Worm (Caenorhabditis elegans) whole organism, dauer: ENCODE measurements around the gene Y20C6A.4.
"Not testable (repeated sequence)": the region's sequence is repeated elsewhere in the genome, so short reads cannot be mapped to it uniquely, and the experiment has no call there.

ENCODE experiments used
- unc-62 ChIP-seq: sonication (generic microtip); optimal IDR thresholded peaks from 2 replicates; lab custom pipeline; 2017; ENCODE audit warnings: missing biosample characterization, missing genetic modification reagents, missing genetic modification characterization

The Y20C6A.4 gene

ce11 chrV:17379932-17380331 lies at the start of gene Y20C6A.4:
TSS of gene Y20C6A.4 (plus strand) at chrV:17380232.
- TF ChIP-seq unc-62 (GFP tag; lab: Kevin White, UChicago): no peak

DNA sequence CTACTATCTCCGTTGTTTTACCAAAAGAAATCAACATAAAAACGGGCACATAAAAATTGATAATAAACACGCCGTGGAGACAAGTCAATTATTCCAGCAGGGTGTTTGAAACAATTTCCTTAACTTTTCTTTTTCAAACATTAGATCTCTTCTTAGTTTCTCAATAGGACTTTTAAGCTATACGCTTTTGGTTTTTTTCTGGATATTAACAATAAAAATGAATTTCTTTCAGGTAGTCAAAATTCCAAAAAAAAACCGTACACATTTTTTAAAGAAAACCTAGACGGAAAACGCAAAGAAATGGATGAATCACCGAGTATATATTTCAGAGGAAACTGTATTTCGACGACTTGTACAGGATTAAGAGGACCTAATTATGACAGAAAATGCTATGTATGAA lies 48.7 kb upstream of the Y20C6A.4 start, which contains the start of gene fbxa-185:
TSS of gene fbxa-185 (plus strand) at position 301 of the 400 bp plus-strand sequence.
- no peak for TF ChIP-seq unc-62 (GFP tag; lab: Kevin White, UChicago)

DNA sequence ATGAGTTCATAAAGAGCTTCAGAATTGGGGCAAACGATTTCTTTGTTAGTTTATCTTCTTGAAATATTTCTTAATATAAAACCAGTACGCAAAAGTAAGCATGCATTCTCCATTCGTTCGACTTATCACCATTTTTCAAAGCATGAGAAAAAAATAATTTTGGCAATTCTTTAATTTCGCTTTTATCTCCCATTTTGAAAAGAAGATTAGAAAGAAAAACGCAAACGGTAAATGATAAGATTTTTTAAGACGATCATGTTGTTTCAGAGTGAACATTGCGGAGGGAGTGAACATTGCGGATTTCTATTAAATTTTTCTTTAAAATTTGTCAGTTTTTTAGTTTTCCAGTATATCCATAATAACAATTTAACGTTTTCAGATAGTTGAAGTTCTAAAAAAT lies 40.7 kb upstream of the Y20C6A.4 start:
- TF ChIP-seq unc-62 (GFP tag; lab: Kevin White, UChicago): no peak

ce11 chrV:17344876-17345275 lies 35.2 kb upstream of the Y20C6A.4 start, which contains the start of the genes fbxa-188 and fbxa-189:
TSS of gene fbxa-188 (minus strand) at chrV:17344926.
TSS of gene fbxa-189 (plus strand) at chrV:17345214.
- no peak for TF ChIP-seq unc-62 (GFP tag; lab: Kevin White, UChicago)

- TF ChIP-seq unc-62 (GFP tag; lab: Kevin White, UChicago): no peak
These were observed 32.4 kb upstream of the Y20C6A.4 start, which contains the start of gene skr-5 for ce11 chrV:17347602-17348001. TSS of gene skr-5 (plus strand) at chrV:17347902.

ce11 chrV:17350093-17350492 lies 29.9 kb upstream of the Y20C6A.4 start, which contains the start of gene lsy-27:
TSS of gene lsy-27 (minus strand) at chrV:17350193.
- TF ChIP-seq unc-62 (GFP tag; lab: Kevin White, UChicago): no peak

DNA sequence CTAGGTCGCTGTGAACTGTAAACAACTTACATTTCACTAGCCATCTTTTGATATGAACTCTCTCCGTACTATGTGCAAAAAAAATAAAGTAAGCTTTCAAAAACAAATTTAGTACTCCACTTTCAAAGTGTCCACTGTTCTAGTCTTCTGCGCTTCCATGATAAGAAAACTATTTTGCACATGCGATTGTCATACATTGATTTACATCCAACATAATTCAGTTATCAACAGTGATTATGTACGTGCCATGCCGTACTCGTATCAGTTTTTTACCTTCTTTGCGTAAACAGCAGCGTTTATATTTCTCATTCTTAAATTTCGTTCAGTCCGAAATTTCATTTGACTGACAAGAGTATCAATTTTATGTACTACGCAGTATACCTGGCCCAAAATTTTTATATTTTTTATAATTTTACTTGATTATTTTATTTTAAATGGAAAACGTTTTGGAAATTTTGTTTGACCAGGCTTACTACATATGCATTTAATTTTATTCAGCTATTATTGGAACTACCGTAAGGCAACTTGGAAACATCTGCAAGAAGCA lies 27.1 kb upstream of the Y20C6A.4 start, which contains the start of the genes fbxa-134 and F47H4.2:
TSS of gene fbxa-134 (minus strand) at position 44 of the 547 bp plus-strand sequence.
TSS of gene F47H4.2 (plus strand) at position 497 of the 547 bp plus-strand sequence.
- no peak for TF ChIP-seq unc-62 (GFP tag; lab: Kevin White, UChicago)

DNA sequence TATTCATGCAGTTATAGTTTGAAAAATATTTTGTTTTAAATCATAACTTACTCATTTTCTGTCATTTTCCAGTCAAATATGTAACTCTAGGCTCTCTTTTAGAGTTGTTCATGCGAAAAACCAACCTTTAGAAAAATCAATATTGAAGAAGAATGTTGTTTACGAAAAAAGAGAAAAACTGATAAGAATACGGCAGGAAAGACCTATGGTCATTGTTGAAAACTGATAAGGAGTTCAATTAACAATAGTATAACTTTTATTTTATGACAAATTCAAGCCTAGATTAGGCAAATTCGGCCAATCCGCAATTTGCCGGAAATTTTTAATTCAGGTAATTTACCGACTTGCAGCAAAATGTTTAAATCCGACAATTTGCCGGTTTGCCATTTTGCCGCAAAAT lies 3.4 kb upstream of the Y20C6A.4 start, which contains the start of gene Y20C6A.1:
TSS of gene Y20C6A.1 (minus strand) at position 107 of the 400 bp plus-strand sequence.
- TF ChIP-seq unc-62 (GFP tag; lab: Kevin White, UChicago): no peak

- no peak for TF ChIP-seq unc-62 (GFP tag; lab: Kevin White, UChicago)
These were observed 2.9 kb upstream of the Y20C6A.4 start, which contains the start of gene fbxb-7 for ce11 chrV:17377140-17377539. TSS of gene fbxb-7 (plus strand) at chrV:17377406.

ce11 chrV:17395374-17395773 lies 15.3 kb downstream of the Y20C6A.4 start, which contains the start of gene srh-120:
TSS of gene srh-120 (plus strand) at chrV:17395674.
- TF ChIP-seq unc-62 (GFP tag; lab: Kevin White, UChicago): no peak

ce11 chrV:17409955-17410354 lies 29.9 kb downstream of the Y20C6A.4 start, which contains the start of gene srh-132:
TSS of gene srh-132 (plus strand) at chrV:17410255.
- not testable (repeated sequence) for TF ChIP-seq unc-62 (GFP tag; lab: Kevin White, UChicago)

ce11 chrV:17414951-17415350 lies 34.9 kb downstream of the Y20C6A.4 start, which contains the start of gene T27C5.12:
TSS of gene T27C5.12 (plus strand) at chrV:17415251.
- TF ChIP-seq unc-62 (GFP tag; lab: Kevin White, UChicago): no peak

DNA sequence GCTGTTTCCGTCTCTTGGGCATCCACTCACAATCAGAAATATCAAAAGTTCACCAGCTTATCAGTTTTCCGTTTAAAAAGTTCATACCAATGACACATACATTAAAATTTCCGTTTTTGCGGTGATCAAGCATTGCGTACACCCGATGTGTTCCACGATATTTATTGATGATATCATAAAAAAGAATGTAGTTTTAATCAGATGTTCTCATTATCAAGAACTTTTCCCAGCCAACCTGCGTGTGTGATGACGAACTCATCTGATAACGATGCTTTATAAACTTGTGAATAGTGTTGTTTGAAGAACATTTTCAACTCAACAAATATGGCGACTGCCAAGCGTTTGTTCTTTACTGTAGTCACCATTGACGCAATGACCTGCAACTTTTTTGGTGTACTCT lies 36.8 kb downstream of the Y20C6A.4 start, which contains the start of gene clc-21:
TSS of gene clc-21 (plus strand) at position 301 of the 400 bp plus-strand sequence.
- TF ChIP-seq unc-62 (GFP tag; lab: Kevin White, UChicago): no peak

DNA sequence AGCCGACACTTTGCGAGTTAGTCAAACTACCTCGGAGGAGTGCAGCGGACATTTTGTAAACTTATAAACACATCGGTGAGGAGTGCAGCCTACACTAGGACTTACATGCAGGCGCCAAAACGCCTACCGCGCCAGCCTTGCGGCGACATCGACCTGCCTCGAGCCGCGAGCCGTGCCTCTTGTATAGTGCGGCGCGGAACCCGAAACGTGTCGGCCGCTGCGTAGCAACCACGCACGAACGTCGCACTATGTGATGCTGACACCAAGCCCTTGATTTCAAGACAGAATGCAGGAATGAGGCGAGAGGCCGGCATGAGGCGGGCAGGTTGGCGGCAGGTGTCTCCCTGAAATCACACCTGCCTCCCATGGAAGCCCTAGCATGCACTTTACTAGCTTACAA lies 49.2 kb downstream of the Y20C6A.4 start:
- no peak for TF ChIP-seq unc-62 (GFP tag; lab: Kevin White, UChicago)

DNA sequence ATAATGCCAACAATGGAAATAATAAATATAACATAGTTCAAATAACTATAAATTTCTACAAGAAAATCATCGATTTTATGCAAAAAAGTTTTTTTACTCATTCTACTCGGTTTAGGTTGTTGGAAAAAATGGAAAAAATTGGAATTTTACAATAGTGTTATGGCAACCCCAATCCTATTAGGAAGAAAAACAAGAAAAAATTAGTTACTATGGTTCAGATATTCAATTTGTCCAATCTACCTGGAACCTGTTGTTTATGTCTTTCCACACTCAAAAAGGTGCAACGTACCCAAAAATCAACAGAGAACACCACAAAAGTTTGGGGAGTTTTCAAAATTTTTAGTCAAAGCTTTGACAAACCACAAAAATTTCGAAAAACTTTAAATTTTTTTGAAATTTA lies 50.0 kb downstream of the Y20C6A.4 start, which contains the start of gene T27C5.10:
TSS of gene T27C5.10 (minus strand) at position 101 of the 400 bp plus-strand sequence.
- TF ChIP-seq unc-62 (GFP tag; lab: Kevin White, UChicago): no peak
